Fruit fly (Drosophila melanogaster) whole organism, wandering third instar larva: ENCODE measurements around the gene Gr68a.

Source experiments
- CG9705 ChIP-seq: fragments of 200-800 bp; sonication (Bioruptor generic); optimal IDR thresholded peaks from 2 replicates; lab custom pipeline; 2018; ENCODE audit warnings: missing biosample characterization, mild to moderate bottlenecking, missing genetic modification characterization
- CrebA ChIP-seq: fragments of 200-800 bp; sonication (Bioruptor generic); optimal IDR thresholded peaks from 2 replicates; lab custom pipeline; 2016; ENCODE audit warnings: missing biosample characterization, mild to moderate bottlenecking, missing genetic modification characterization, borderline replicate concordance
- Dfd ChIP-seq: fragments of >200 bp; optimal IDR thresholded peaks from 2 replicates; lab custom pipeline; 2017; ENCODE audit warnings: missing biosample characterization, missing genetic modification characterization
- Dif ChIP-seq: fragments of 200-275, 200-300 bp; sonication (Bioruptor generic); optimal IDR thresholded peaks from 2 replicates; lab custom pipeline; 2018; ENCODE audit warnings: missing biosample characterization, missing genetic modification characterization; ENCODE audit not compliant: partially characterized antibody
- Myc ChIP-seq: fragments of >200 bp; optimal IDR thresholded peaks from 2 replicates; lab custom pipeline; 2017
- Vsx2 ChIP-seq: fragments of 200-300, 225-300 bp; sonication (Bioruptor generic); optimal IDR thresholded peaks from 2 replicates; lab custom pipeline; 2018; ENCODE audit warnings: missing biosample characterization, missing genetic modification characterization; ENCODE audit not compliant: partially characterized antibody
- foxo ChIP-seq, 2 experiments: fragments of 200-800 bp; sonication (Bioruptor generic); optimal IDR thresholded peaks; 2 replicates in 1 of 2; 3 replicates in 1 of 2; lab custom pipeline; 2016 to 2017; ENCODE audit warnings: missing biosample characterization in 2 of 2, missing genetic modification characterization in 2 of 2
- h ChIP-seq: fragments of 200-800 bp; sonication (Bioruptor generic); optimal IDR thresholded peaks from 3 replicates; lab custom pipeline; 2016; ENCODE audit warnings: missing biosample characterization, mild to moderate bottlenecking, missing genetic modification characterization
- jim ChIP-seq: fragments of 175-275, 200-325 bp; sonication (Bioruptor generic); optimal IDR thresholded peaks from 2 replicates; lab custom pipeline; 2016; ENCODE audit warnings: missing biosample characterization, mild to moderate bottlenecking, missing genetic modification characterization
- lola ChIP-seq: fragments of >200 bp; optimal IDR thresholded peaks from 2 replicates; lab custom pipeline; 2017; ENCODE audit warnings: missing biosample characterization, missing genetic modification characterization
- pan ChIP-seq: fragments of >200 bp; optimal IDR thresholded peaks from 2 replicates; lab custom pipeline; 2017
- psq ChIP-seq: fragments of 200-800 bp; sonication (Bioruptor generic); optimal IDR thresholded peaks from 3 replicates; lab custom pipeline; 2017; ENCODE audit warnings: missing biosample characterization, mild to moderate bottlenecking, missing genetic modification characterization, moderate library complexity
- tai ChIP-seq: sonication (Bioruptor generic); optimal IDR thresholded peaks from 2 replicates; lab custom pipeline; 2016; ENCODE audit warnings: missing biosample characterization, missing genetic modification characterization
- usp ChIP-seq: fragments of >200 bp; optimal IDR thresholded peaks from 2 replicates; lab custom pipeline; 2017; ENCODE audit warnings: missing biosample characterization, missing genetic modification characterization

DNA sequence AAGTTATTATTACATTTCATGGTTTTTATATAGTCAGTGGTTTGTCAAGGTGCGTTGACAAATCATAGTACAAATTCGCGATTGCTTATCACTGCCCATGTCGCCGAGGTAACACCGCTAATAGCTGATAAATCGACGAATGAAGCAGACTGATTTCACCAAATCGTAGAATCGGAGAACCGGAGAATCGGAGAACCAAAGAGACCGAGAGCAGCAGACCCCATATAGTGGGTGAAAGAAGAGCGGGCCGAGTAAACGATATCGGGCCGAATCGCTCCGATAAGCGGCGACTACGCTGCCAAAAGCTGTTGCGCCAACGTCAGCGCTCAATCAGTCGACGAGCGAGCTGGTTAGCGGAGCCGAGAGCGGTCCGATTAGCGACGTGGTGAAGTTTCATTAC is 25.6 kb downstream of the Gr68a start, which contains the start of gene CG14131:
- TF ChIP-seq Dfd, result no peak
- TF ChIP-seq lola (GFP tag; lab: Kevin White, UChicago), result no peak
- TF ChIP-seq h (GFP tag; lab: Kevin White, UChicago), result peak; percentile 34
- TF ChIP-seq Myc (lab: Kevin White, UChicago), result no peak
- TF ChIP-seq jim, result no peak
- no peak for TF ChIP-seq psq (GFP tag; lab: Kevin White, UChicago)
- TF ChIP-seq usp (GFP tag; lab: Kevin White, UChicago), result no peak
- TF ChIP-seq Vsx2 (GFP tag; lab: Kevin White, UChicago), result no peak
- peak; percentile 57 for TF ChIP-seq Dif (GFP tag; lab: Kevin White, UChicago)
- no peak for TF ChIP-seq CG9705 (GFP tag; lab: Kevin White, UChicago)
- no peak for TF ChIP-seq pan (lab: Kevin White, UChicago)
- TF ChIP-seq tai (GFP tag; lab: Kevin White, UChicago), result no peak
- peak; percentile 8 for TF ChIP-seq CrebA (GFP tag; lab: Kevin White, UChicago)
- TF ChIP-seq foxo (GFP tag; optimal IDR thresholded peaks at IDR 0.05; lab: Kevin White, UChicago), result no peak
